Fruit fly (Drosophila melanogaster) whole organism, embryonic: Measurements from ENCODE around the gene Kah.

Source experiments
- CG15514 ChIP-seq: fragments of 200-800 bp; sonication (Bioruptor generic); optimal IDR thresholded peaks from 3 replicates; lab custom pipeline; 2017; ENCODE audit warnings: missing biosample characterization, missing genetic modification characterization, mild to moderate bottlenecking, moderate library complexity, missing genetic modification reagents
- CG2120 ChIP-seq: fragments of 200-800 bp; sonication (Bioruptor generic); optimal IDR thresholded peaks from 3 replicates; lab custom pipeline; 2016; ENCODE audit warnings: missing biosample characterization, missing genetic modification characterization
- CG3726 ChIP-seq: fragments of 200-800 bp; sonication (Bioruptor generic); IDR thresholded peaks from 3 replicates; pipeline ENCODE4, ENCODE4 v1.3.6; 2022; ENCODE audit warnings: missing biosample characterization, missing genetic modification characterization
- CG4282 ChIP-seq: fragments of 200-800 bp; sonication (Bioruptor generic); optimal IDR thresholded peaks from 2 replicates; lab custom pipeline; 2016; ENCODE audit warnings: missing biosample characterization, missing genetic modification characterization
- CG6654 ChIP-seq: fragments of 200-800 bp; sonication (Bioruptor generic); optimal IDR thresholded peaks from 2 replicates; lab custom pipeline; 2017; ENCODE audit warnings: missing biosample characterization, mild to moderate bottlenecking, missing genetic modification characterization
- CG7556 ChIP-seq: fragments of 200-800 bp; sonication (Bioruptor generic); optimal IDR thresholded peaks from 2 replicates; lab custom pipeline; 2017; ENCODE audit warnings: missing biosample characterization, mild to moderate bottlenecking, missing genetic modification characterization
- CG7928 ChIP-seq: fragments of 200-800 bp; sonication (Bioruptor generic); optimal IDR thresholded peaks from 2 replicates; lab custom pipeline; 2017; ENCODE audit warnings: missing biosample characterization, mild to moderate bottlenecking, missing genetic modification characterization
- HLH54F ChIP-seq: fragments of 200-800 bp; sonication (Bioruptor generic); optimal IDR thresholded peaks from 3 replicates; lab custom pipeline; 2016; ENCODE audit warnings: missing biosample characterization, missing genetic modification characterization
- disco-r ChIP-seq: fragments of 200-800 bp; sonication (Bioruptor generic); optimal IDR thresholded peaks from 2 replicates; lab custom pipeline; 2016; ENCODE audit warnings: missing biosample characterization, missing genetic modification characterization
- fd64A ChIP-seq: fragments of 200-800 bp; sonication (Bioruptor generic); optimal IDR thresholded peaks from 3 replicates; lab custom pipeline; 2018; ENCODE audit warnings: missing biosample characterization, mild to moderate bottlenecking, missing genetic modification characterization
- tna ChIP-seq: fragments of 200-800 bp; sonication (Bioruptor generic); IDR thresholded peaks from 2 replicates; pipeline ENCODE4 v1.3.6; 2022; ENCODE audit warnings: missing biosample characterization, missing genetic modification characterization; ENCODE audit not compliant: partially characterized antibody
- z ChIP-seq: fragments of 200-800 bp; sonication (Bioruptor generic); IDR thresholded peaks from 3 replicates; pipeline ENCODE4 v1.3.6; 2022; ENCODE audit warnings: missing biosample characterization, missing genetic modification characterization

DNA sequence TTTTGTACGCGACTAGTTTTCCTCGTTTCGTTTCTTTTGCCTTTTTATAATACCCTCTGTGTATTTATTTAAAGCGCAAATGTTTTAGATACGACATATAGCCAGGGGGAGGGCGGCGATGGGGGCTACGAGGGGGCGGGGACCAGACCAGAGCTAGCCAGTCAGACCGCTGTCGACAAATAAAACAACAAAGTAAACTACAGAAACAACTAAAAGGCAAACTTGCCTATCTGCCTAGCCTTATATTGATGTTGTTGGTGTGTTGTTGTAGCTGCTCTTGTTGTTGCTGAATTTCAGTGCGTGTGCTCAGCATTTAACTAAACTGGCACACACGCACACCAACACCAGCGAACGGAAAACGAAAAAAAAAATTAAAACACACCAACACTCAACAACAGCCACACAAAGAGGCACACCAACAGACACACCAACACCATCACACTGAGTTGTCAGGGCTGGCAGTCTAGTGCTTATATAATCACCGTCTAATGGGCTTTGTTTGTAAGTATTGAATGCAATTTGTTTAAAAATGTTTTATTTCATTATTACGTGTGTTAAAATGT lies 40.4 kb upstream of the Kah start:
- TF ChIP-seq CG7928 (GFP tag; lab: Kevin White, UChicago) (peak; percentile 72), CG7556 (GFP tag; lab: Kevin White, UChicago) (no peak), CG3726 (GFP tag; lab: Robert Waterston, UW) (no peak), tna (GFP tag; lab: Robert Waterston, UW) (no peak), HLH54F (GFP tag; lab: Kevin White, UChicago) (no peak), fd64A (GFP tag; lab: Kevin White, UChicago) (peak; percentile 28), CG2120 (GFP tag; lab: Kevin White, UChicago) (no peak), CG6654 (GFP tag; lab: Kevin White, UChicago) (no peak), CG15514 (GFP tag; lab: Kevin White, UChicago) (no peak), CG4282 (GFP tag; lab: Kevin White, UChicago) (no peak), z (0 out of 3 replicates have a peak, but pooled peaks have one; percentile 47), disco-r (no peak)
